Worm (Caenorhabditis elegans) whole organism, midembryonic: Measurements from ENCODE around the gene rpl-16.

ENCODE experiments used
- cog-1 ChIP-seq: sonication (generic microtip); optimal IDR thresholded peaks from 2 replicates; lab custom pipeline; 2016; ENCODE audit warnings: missing genetic modification characterization, missing compliant biosample characterization
- flt-1 ChIP-seq: fragments of 200-800 bp; sonication (Bioruptor generic); IDR thresholded peaks from 2 replicates; pipeline ENCODE4 v1.3.6; 2022; ENCODE audit warnings: missing genetic modification characterization, missing compliant biosample characterization
- med-1 ChIP-seq: sonication (generic microtip); optimal IDR thresholded peaks from 2 replicates; lab custom pipeline; 2017; ENCODE audit warnings: missing genetic modification characterization, mild to moderate bottlenecking, missing compliant biosample characterization, antibody characterized with exemption, missing genetic modification reagents; ENCODE audit not compliant: insufficient read depth
- tab-1 ChIP-seq: fragments of 200-800 bp; sonication (Bioruptor generic); IDR thresholded peaks from 2 replicates; pipeline ENCODE4 v1.3.6; 2022; ENCODE audit warnings: missing genetic modification characterization, missing compliant biosample characterization

DNA sequence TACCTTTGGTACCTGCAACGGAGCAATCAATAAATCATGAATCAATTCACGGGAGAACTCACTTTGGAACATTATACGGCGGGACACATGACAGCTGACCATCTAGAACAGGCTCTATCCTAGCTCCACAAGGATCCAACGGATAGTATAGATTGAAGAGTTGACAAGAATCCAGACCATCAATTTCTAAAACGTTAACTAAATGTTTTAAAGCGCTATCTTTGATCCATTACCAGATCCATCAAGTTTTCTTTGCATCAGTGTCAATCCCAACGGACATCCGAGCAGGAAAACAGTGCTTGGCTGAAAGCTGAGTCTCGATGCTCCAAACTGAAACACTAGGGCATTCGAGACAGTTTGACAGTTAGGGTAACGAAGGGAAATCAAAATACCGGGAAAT lies 20.0 kb upstream of the rpl-16 start:
- TF ChIP-seq cog-1 (tag; lab: Kevin White, UChicago) (no peak), tab-1 (no peak), med-1 (no peak), flt-1 (GFP tag; lab: Robert Waterston, UW) (no peak)
